Worm (Caenorhabditis elegans) whole organism, dauer: ENCODE data around the gene nhr-212.

Experiments used
- unc-62 ChIP-seq: sonication (generic microtip); optimal IDR thresholded peaks from 2 replicates; lab custom pipeline; 2017; ENCODE audit warnings: missing biosample characterization, missing genetic modification reagents, missing genetic modification characterization

The nhr-212 gene

ce11 chrV:503728-504127 is 19.1 kb downstream of the nhr-212 start, which contains the start of gene srlf-35:
Gene srlf-35 (plus strand): TSS chrV:504028.
- no peak for TF ChIP-seq unc-62 (GFP tag; lab: Kevin White, UChicago)

ce11 chrV:505191-505590 is 20.5 kb downstream of the nhr-212 start, which contains the start of gene srlf-19:
Gene srlf-19 (plus strand): TSS chrV:505491.
- TF ChIP-seq unc-62 (GFP tag; lab: Kevin White, UChicago): no peak

ce11 chrV:512420-512819 is 27.8 kb downstream of the nhr-212 start, which contains the start of gene srh-37:
Gene srh-37 (minus strand): TSS chrV:512520.
- TF ChIP-seq unc-62 (GFP tag; lab: Kevin White, UChicago): no peak

- TF ChIP-seq unc-62 (GFP tag; lab: Kevin White, UChicago): no peak
Measured at ce11 chrV:519445-519844, 34.8 kb downstream of the nhr-212 start, which contains the start of gene nhr-210. Gene nhr-210 (minus strand): TSS chrV:519545.

ce11 chrV:521517-521916 is 36.9 kb downstream of the nhr-212 start, which contains the start of gene srw-107:
Gene srw-107 (minus strand): TSS chrV:521617.
- no peak for TF ChIP-seq unc-62 (GFP tag; lab: Kevin White, UChicago)

ce11 chrV:524058-524457 is 39.4 kb downstream of the nhr-212 start, which contains the start of gene lipl-3:
Gene lipl-3 (minus strand): TSS chrV:524218.
- no peak for TF ChIP-seq unc-62 (GFP tag; lab: Kevin White, UChicago)

- no peak for TF ChIP-seq unc-62 (GFP tag; lab: Kevin White, UChicago)
Measured at ce11 chrV:525040-525439, 40.4 kb downstream of the nhr-212 start, which contains the start of gene R11G11.16. Gene R11G11.16 (minus strand): TSS chrV:525140.

- no peak for TF ChIP-seq unc-62 (GFP tag; lab: Kevin White, UChicago)
Measured at ce11 chrV:527602-528001, 42.9 kb downstream of the nhr-212 start, which contains the start of gene srw-108. Gene srw-108 (plus strand): TSS chrV:527902.

- TF ChIP-seq unc-62 (GFP tag; lab: Kevin White, UChicago): no peak
Measured at ce11 chrV:532046-532445, 47.4 kb downstream of the nhr-212 start, which contains the start of gene nhr-58. Gene nhr-58 (plus strand): TSS chrV:532259.

ce11 chrV:534176-534575 is 49.5 kb downstream of the nhr-212 start, which contains the start of gene nhr-132:
Gene nhr-132 (plus strand): TSS chrV:534446.
- no peak for TF ChIP-seq unc-62 (GFP tag; lab: Kevin White, UChicago)
